Worm (Caenorhabditis elegans): ENCODE measurements around the gene mec-2.

DNA sequence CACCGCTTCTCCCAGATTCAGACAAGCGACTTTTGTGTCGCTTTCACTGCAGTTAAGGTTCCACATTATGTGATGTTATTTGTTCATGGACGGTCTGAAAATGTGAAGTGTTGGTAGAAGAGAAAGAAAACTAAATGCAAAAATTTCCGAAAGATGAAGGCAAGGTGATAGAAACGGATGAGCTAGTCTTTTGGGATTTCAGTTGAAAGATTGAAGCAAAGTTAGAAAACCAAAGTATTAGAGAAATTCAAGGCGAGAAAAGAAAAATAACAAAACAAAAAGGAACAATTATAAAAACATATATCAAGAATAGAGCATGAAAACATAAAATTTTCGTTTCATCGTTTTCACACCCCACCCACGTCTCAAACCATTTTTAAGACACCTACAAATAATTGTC is 43.6 kb downstream of the mec-2 start, which contains the start of gene octr-1:
- TF ChIP-seq nhr-42 (GFP tag; IDR thresholded peaks at IDR 0.05), result no peak
- TF ChIP-seq unc-39 (tag; optimal IDR thresholded peaks at IDR 0.05), result no peak
- TF ChIP-seq dmd-6 (GFP tag; IDR thresholded peaks at IDR 0.05), result no peak
- no peak for TF ChIP-seq R02D3.7 (tag; optimal IDR thresholded peaks at IDR 0.05)
- TF ChIP-seq unc-130 (GFP tag; optimal IDR thresholded peaks at IDR 0.05), result no peak
- TF ChIP-seq Y105C5A.15 (GFP tag; IDR thresholded peaks at IDR 0.05), result no peak

Data from whole organism, L4 larva.